Worm (Caenorhabditis elegans): Measurements from ENCODE around the gene sri-77.
"Not testable (repeated sequence)": the region's sequence is repeated elsewhere in the genome, so short reads cannot be mapped to it uniquely, and the experiment has no call there.

ce11 chrII:2616634-2617033 is 11.4 kb upstream of the sri-77 start, which contains the start of gene msrp-5:
- not testable (repeated sequence) for TF ChIP-seq him-1, W03F9.2 (tag; optimal IDR thresholded peaks at IDR 0.05)

Measured in whole organism, L4/young adult.